Fruit fly (Drosophila melanogaster): Measurements from ENCODE around the gene vig2.
A peak's percentile ranks its signal among the peaks of the same experiment; 100 is the strongest.

Gene vig2

DNA sequence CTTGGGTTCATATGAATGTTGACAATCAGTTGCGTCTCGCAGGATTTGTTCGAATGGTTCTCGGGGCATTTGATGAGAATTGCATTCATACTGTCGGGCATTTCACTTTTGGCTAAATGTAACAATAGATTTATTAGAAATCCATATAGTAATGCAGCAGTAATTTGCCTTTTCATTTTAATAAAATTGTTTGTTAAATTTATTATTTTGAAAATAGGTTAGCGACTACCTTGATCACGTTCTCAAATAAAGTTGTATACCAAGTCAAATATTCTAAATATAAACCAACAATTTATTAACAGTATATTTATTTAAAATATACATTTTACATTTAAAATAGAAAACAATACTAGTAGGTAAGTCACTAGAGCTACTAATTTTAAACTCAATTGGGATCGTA lies 14.2 kb upstream of the vig2 start, which contains the start of gene CG34027:
Gene CG34027, minus strand, starts transcription at position 101 of the 400 bp plus-strand sequence.
- TF ChIP-seq usp (GFP tag; optimal IDR thresholded peaks at IDR 0.05) (no peak), Dif (GFP tag; optimal IDR thresholded peaks at IDR 0.05; ENCODE audit: partially characterized antibody) (no peak), OdsH (GFP tag; optimal IDR thresholded peaks at IDR 0.05) (no peak), sv (GFP tag; optimal IDR thresholded peaks at IDR 0.05) (no peak), lola (GFP tag; optimal IDR thresholded peaks at IDR 0.05) (no peak), psq (GFP tag; optimal IDR thresholded peaks at IDR 0.05) (no peak), pan (optimal IDR thresholded peaks at IDR 0.05) (no peak), rgr (GFP tag; optimal IDR thresholded peaks at IDR 0.05) (no peak)

DNA sequence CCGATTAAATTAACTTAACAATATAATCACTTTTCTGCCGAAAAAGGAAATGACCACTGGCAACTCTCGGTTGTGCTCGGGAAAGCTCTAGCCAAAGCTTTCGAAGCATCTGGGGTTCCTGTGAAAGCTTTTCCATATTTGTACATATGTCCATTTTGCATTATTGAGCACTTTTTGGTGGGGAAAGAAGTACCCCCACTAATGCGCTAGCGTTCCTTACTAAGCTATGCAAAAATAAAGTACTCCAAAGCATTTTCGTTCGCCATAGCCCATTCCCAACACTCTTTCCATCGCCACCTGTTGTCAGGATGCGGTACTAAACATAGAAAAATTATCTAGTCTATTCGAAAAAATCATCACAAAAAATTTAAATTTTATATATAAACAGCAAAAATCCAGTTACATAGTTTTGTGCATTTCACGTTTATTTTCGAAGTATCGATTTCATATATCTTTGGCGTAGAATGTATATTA lies 10.7 kb upstream of the vig2 start, which contains the start of gene Nepl16:
Gene Nepl16, minus strand, starts transcription at position 51 of the 474 bp plus-strand sequence.
- TF ChIP-seq CrebA (GFP tag; optimal IDR thresholded peaks at IDR 0.05; ENCODE audit: borderline replicate concordance) (no peak), Dfd (GFP tag; optimal IDR thresholded peaks at IDR 0.05) (no peak), GATAd (GFP tag; optimal IDR thresholded peaks at IDR 0.05) (no peak), fru (GFP tag; optimal IDR thresholded peaks at IDR 0.05) (no peak), pan (optimal IDR thresholded peaks at IDR 0.05) (no peak), Dif (GFP tag; optimal IDR thresholded peaks at IDR 0.05; ENCODE audit: partially characterized antibody) (no peak), Mio (GFP tag; optimal IDR thresholded peaks at IDR 0.05) (no peak), rgr (GFP tag; optimal IDR thresholded peaks at IDR 0.05) (no peak), Hnf4 (GFP tag; optimal IDR thresholded peaks at IDR 0.05) (no peak), Jra (GFP tag; optimal IDR thresholded peaks at IDR 0.05) (no peak), OdsH (GFP tag; optimal IDR thresholded peaks at IDR 0.05) (no peak), HLH106 (tag; optimal IDR thresholded peaks at IDR 0.05) (no peak), dmrt93B (GFP tag; optimal IDR thresholded peaks at IDR 0.05) (no peak), CG9705 (GFP tag; optimal IDR thresholded peaks at IDR 0.05) (no peak), ey (GFP tag; optimal IDR thresholded peaks at IDR 0.05) (no peak)

DNA sequence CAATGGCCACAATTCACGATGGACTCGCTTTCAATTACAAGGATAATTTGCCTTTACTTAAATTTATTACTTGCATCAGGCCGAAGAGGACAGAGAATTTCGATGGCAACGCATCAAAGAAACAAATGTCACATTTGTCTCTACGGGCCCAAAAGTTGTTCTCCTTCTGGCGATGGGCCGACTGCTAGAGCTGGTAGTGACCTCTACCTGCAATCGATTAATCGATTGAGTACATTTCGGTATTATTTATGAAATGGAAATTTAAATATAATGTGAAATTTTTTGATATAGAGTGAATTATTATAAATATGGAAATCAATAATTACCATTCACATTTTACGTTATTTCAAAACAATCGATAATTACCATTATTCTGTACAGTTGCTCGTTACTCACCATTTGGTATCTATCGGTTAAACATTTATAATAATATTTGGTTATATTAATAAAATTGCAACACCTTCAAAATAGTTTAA lies 399 bp upstream of the vig2 start, which contains the start of the genes CG31510 and TTLL5:
Gene CG31510, minus strand, starts transcription at position 185 of the 476 bp plus-strand sequence.
Gene TTLL5, minus strand, starts transcription at position 185 of the 476 bp plus-strand sequence.
- peak; percentile 31 for TF ChIP-seq Hnf4 (GFP tag; optimal IDR thresholded peaks at IDR 0.05)
- TF ChIP-seq tai (GFP tag; optimal IDR thresholded peaks at IDR 0.05) = peak; percentile 5
- no peak for TF ChIP-seq dmrt93B (GFP tag; optimal IDR thresholded peaks at IDR 0.05)
- TF ChIP-seq lola (GFP tag; optimal IDR thresholded peaks at IDR 0.05) = peak; percentile 30
- TF ChIP-seq Myc (optimal IDR thresholded peaks at IDR 0.05) = peak; percentile 25
- TF ChIP-seq Rel (GFP tag; optimal IDR thresholded peaks at IDR 0.05) = no peak
- TF ChIP-seq Rel (tag; optimal IDR thresholded peaks at IDR 0.05) = no peak
- TF ChIP-seq HLH106 (tag; optimal IDR thresholded peaks at IDR 0.05) = no peak
- TF ChIP-seq GATAd (GFP tag; optimal IDR thresholded peaks at IDR 0.05) = no peak
- no peak for TF ChIP-seq psq (GFP tag; optimal IDR thresholded peaks at IDR 0.05)
- peak; percentile 42 for TF ChIP-seq woc (GFP tag; optimal IDR thresholded peaks at IDR 0.05)
- TF ChIP-seq Sp1 (GFP tag; optimal IDR thresholded peaks at IDR 0.05) = no peak
- no peak for TF ChIP-seq br (GFP tag; optimal IDR thresholded peaks at IDR 0.05)

DNA sequence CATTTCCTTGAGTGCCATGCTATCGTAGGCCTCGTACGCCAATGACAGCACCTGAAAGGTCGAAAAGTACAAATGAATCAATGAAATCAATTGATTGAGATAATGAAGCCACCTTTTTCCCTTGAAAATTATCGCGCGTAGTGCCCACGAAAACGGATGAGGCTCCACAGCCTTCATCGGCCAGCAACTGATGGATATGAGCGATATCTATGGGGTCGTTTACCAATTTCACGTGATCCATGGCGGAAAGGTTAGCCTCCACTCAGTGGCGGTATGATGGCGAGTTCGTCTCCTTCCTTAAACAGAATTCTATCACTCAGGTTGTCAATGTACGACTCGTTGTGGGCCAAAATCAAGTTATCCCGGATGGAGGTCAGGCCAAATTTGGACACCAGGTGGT lies 3.6 kb downstream of the vig2 start:
- TF ChIP-seq foxo (GFP tag; optimal IDR thresholded peaks at IDR 0.05) (no peak), Hr83 (GFP tag; optimal IDR thresholded peaks at IDR 0.05; ENCODE audit: poor library complexity, severe bottlenecking) (no peak), Hnf4 (GFP tag; optimal IDR thresholded peaks at IDR 0.05) (no peak), dmrt93B (GFP tag; optimal IDR thresholded peaks at IDR 0.05) (no peak), psq (GFP tag; optimal IDR thresholded peaks at IDR 0.05) (no peak), Dif (GFP tag; optimal IDR thresholded peaks at IDR 0.05; ENCODE audit: partially characterized antibody) (no peak), pan (optimal IDR thresholded peaks at IDR 0.05) (no peak), GATAd (GFP tag; optimal IDR thresholded peaks at IDR 0.05) (no peak), woc (GFP tag; optimal IDR thresholded peaks at IDR 0.05) (no peak), usp (GFP tag; optimal IDR thresholded peaks at IDR 0.05) (no peak), rgr (GFP tag; optimal IDR thresholded peaks at IDR 0.05) (no peak), tai (GFP tag; optimal IDR thresholded peaks at IDR 0.05) (no peak), fru (GFP tag; optimal IDR thresholded peaks at IDR 0.05) (no peak), Sp1 (GFP tag; optimal IDR thresholded peaks at IDR 0.05) (no peak), OdsH (GFP tag; optimal IDR thresholded peaks at IDR 0.05) (no peak), jim (GFP tag; optimal IDR thresholded peaks at IDR 0.05) (no peak), CG9705 (GFP tag; optimal IDR thresholded peaks at IDR 0.05) (no peak), ey (GFP tag; optimal IDR thresholded peaks at IDR 0.05) (no peak)

DNA sequence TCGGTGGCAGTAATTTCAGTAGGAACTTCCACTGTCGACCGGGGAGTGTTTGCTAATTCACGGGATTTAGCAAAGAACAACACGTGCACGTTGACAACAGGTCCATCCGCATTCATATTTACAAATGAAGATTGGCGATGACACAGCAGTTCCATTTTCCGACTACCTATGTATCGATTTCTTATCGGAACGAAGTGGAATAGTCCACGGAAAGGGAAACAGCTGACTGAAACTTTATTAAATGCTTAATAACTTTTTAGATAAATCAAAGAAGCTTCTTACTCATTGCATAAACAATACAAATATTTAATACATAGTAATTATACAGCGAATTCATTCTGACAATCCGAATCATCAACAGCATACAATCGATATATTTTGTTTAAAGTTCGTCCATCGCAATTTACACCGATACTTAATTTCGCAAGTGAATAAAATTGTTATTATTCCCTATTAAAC lies 4.1 kb downstream of the vig2 start, which contains the start of the genes Mocs2A, Mocs2B and Clbn:
Gene Mocs2A, minus strand, starts transcription at position 129 of the 459 bp plus-strand sequence.
Gene Mocs2B, minus strand, starts transcription at position 129 of the 459 bp plus-strand sequence.
Gene Clbn, plus strand, starts transcription at position 272 of the 459 bp plus-strand sequence.
- TF ChIP-seq Jra (GFP tag; optimal IDR thresholded peaks at IDR 0.05) (peak; percentile 14), usp (GFP tag; optimal IDR thresholded peaks at IDR 0.05) (no peak), foxo (GFP tag; optimal IDR thresholded peaks at IDR 0.05) (no peak), h (GFP tag; optimal IDR thresholded peaks at IDR 0.05) (peak; percentile 12), br (GFP tag; optimal IDR thresholded peaks at IDR 0.05) (no peak)
